Fruit fly (Drosophila melanogaster): ENCODE data around the gene cv.

cv gene

DNA sequence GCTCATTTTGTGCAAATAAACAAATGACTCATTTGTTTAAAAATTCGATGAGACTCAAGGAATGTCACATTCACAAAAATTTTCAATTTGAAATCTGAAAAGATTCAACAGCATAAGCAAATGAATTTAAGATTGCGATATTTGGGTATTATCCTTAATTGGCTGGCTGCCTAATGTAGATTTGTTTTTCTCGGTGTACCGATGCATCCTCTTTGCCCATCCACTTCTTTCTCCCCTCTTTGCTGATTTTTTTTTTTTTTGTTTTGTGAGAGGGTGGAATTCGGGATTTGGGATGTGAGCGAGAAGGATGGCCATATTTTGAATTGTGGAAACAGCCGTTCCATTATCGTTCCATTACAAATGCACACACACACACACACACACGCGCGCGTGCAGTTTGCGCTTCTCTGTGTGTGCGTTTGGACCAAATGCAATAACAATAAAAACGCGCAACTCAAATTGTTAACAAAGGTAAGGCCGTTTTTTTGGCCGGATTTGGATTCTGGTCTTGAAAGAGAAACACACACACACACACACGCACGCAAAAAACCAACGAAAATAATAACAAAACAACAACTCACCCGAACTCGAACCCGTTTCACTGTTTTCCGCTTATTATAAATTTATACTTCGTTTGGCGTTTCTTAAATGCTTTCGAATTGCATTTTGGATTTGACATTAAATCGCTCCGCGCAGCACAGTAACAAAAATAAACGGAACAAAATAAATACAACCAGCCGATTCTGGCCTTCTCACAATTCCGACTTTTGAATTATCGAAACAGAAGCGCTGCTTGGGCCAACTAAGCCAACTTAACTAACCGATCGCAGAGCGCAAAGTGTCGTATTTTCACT, 10.5 kb upstream of the cv start:
- TF ChIP-seq CTCF (optimal IDR thresholded peaks at IDR 0.05) (no peak), CG8478 (optimal IDR thresholded peaks at IDR 0.05) (no peak)

DNA sequence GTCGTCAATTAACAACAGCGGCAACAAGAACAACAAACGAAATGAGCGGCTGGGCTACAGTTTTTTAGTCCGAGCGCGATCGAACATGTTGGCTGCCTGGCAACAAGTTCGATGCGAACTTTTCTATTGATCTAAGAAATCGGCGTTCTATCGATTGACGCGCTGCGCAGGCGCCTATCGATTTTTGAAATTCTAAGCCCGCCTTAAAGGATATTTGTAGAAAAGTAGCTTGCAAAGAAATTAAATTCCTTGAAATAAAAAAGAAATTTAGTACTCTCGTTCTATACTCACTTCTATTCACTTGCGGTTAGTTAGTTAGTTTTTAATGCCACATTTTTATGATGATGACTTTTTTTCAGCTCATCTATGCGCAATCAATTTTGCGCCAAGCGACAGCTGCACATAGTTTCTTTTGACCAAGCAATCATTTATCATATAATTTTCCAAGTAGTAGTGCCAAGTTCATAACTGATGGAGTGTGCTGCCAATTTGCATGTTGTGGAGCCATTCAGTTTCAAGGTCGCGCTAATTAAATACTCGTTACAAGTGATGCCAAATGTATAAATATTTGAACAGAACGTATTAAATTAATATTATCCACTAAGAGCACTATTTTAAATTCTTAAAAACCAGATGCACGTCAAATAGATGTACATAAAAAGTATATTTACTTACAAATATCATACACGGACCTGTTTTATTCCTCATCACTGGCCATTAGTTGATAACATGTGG, 9.7 kb upstream of the cv start, which contains the start of the genes Tre1 and Gr5a:
Gene Tre1 (minus strand): TSS at position 45 of the 735 bp plus-strand sequence.
Gene Gr5a (plus strand): TSS at position 685 of the 735 bp plus-strand sequence.
- TF ChIP-seq CTCF (optimal IDR thresholded peaks at IDR 0.05) (no peak), CG8478 (optimal IDR thresholded peaks at IDR 0.05) (no peak)

DNA sequence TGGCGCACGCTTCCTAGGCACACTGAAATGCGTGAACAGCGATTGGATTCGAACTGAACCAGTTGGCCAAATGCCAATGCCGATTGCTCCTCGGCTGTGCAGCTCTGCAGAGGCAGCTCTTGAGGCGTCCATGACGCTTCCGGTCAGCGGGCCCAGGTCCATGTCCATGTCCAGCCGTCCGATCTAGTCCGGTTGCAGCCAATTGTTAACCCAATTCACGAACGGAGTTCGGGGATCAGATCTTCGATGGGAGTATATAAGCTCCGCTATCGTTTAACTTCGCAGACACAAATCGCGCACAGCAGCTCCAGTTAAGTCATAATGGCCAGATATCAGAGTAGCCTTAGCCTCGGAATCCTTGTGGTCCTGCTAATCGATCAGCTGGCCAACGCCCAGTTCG, 6.9 kb upstream of the cv start, which contains the start of gene CG42449:
Gene CG42449 (plus strand): TSS at position 301 of the 400 bp plus-strand sequence.
- TF ChIP-seq CG8478 (optimal IDR thresholded peaks at IDR 0.05) (no peak), CTCF (optimal IDR thresholded peaks at IDR 0.05) (no peak)

DNA sequence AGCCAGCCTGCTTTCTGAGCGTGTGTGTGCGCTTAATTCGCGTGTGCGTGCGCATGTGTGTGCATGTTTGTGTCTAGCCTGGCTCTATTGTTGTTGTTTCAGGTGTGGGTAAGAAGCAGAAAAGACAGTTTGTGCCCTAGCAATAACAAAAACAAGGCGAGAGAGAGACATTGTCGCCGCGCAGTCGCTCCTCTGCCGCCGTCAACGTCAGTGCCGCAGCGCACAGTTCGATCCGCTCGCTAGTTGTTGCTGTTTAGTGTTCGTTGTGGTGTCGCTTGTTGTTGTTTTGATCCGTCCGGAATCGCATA, 368 bp downstream of the cv start:
- TF ChIP-seq CTCF (optimal IDR thresholded peaks at IDR 0.05) (no peak), CG8478 (optimal IDR thresholded peaks at IDR 0.05) (no peak)

DNA sequence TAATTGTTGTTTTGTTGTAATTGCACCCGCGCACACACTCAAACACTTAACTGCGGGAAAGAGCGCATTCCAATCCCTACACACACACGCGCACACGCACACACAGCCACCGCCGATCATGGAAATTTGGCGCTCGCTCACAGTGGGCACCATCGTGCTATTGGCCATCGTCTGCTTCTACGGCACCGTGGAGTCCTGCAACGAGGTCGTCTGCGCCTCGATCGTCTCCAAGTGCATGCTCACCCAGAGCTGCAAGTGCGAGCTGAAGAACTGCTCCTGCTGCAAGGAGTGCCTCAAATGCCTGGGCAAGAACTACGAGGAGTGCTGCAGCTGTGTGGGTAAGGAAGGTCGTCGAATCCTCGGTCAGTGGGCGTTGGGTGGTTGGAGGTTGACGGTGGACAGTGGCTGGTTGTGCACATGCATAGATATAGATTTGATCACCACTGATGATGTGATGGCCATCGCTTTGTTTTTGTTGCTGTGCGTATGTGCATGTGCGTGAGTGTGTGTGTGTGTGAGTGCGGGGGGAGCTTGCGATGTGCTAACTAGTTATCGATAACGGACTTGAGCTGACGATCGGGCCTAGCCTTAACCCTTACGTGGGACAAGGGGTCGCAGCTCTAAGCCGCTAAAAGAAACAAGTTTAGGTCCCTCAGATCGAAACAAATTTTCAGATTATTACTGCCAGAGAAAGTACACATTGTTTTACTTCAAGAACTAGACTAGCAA, 1.0 kb downstream of the cv start:
- TF ChIP-seq CTCF (optimal IDR thresholded peaks at IDR 0.05), result no peak
- TF ChIP-seq CG8478 (optimal IDR thresholded peaks at IDR 0.05), result no peak

DNA sequence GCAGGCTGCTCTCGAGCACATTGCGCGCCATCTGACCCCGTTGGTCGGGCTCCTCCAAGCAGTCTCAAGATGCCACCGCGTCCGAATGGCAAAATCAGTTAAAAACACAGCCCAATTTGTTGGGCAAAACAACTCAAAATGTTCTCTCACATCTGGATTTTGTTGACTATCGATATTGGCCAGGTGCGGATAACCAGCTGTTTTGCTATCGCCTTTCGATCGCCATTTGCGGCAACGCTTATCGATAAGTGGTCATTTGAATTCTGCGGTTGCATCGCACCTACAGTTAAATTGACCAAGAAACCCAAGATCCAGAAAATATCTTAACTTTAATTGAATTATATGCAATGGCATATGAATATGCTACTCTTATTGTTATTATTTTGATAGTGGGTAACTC, 5.2 kb downstream of the cv start, which contains the start of gene CG3149:
Gene CG3149 (minus strand): TSS at position 171 of the 400 bp plus-strand sequence.
- TF ChIP-seq CTCF (optimal IDR thresholded peaks at IDR 0.05) (no peak), CG8478 (optimal IDR thresholded peaks at IDR 0.05) (no peak)

DNA sequence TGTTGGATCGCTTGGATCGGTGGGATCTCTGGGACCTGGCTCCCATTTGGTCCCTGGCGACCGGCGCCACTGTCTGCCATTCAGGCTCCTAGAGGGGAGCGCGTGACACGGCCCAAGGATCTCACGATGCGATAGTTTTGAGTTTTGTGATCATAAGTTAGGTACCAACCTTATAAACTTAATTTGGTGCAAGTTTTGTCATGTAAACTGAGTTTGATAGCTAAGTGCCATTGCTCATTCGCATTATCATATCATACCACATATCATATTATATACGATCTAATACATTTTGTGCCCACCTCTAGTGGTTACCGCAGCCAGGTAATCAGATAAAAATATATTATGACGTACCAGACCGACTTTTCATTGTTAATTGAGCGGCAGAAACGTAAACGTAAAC, 6.2 kb downstream of the cv start:
- no peak for TF ChIP-seq CTCF (optimal IDR thresholded peaks at IDR 0.05)

DNA sequence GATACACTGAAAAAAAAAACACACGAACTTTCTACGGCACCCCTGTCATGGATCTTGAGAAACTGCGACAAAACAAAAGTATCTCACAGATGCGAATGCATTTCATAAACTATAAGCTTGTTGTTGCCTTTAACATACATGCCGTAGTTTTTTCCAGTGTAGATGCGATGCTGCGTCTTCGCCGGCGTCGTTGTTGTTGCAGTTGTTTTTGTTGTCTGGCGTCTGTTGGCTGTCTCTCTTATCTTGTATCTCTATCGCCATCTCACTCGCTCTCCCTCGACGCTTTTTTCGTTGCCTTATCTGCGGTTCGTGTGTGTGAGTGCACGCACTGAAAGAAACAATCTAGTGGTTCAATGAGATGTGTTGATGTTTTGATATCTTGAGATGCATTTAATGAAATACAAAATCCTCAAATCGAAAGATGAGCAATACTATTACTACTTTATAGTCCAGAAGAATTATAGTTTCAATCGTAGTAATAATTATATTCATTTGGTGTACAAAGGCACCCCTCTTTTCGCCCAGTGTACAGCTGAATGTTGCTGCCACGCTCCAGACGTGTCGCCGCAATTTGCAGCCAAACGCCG, 6.7 kb downstream of the cv start:
- TF ChIP-seq CG8478 (optimal IDR thresholded peaks at IDR 0.05) (no peak), CTCF (optimal IDR thresholded peaks at IDR 0.05) (no peak)

DNA sequence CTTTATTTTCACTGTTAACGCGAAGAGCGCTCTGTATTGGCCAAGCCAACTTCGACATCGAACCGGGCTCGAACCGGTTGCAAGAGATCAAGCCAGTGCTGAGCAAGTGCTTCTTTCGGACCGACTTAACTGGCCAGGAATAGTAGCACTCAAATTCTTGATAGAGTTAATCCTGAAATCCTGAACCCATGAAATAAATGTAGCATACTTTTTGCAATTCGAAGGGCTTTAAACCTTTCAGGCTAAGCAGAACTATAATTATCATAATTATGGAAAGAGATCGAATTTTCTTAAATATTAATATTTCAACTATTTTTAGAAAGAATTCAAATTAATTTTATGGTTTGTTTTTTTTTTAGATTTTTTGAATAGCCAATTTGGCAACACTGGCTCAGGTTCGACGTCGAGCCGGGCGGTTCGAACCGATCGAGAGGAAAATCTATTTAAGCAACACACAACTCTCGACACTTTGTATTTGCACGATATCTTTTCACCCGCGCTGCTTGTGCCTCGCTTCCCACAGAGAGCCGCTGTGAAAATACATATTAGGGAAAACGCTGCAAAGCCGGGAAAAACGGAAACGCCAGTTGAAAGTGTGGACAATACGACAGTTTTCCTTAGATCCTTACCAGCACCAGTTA, 8.4 kb downstream of the cv start, which contains the start of gene AdamTS-B:
Gene AdamTS-B (plus strand): TSS at position 471 of the 641 bp plus-strand sequence.
- no peak for TF ChIP-seq CTCF (optimal IDR thresholded peaks at IDR 0.05)
- TF ChIP-seq CG8478 (optimal IDR thresholded peaks at IDR 0.05), result no peak

DNA sequence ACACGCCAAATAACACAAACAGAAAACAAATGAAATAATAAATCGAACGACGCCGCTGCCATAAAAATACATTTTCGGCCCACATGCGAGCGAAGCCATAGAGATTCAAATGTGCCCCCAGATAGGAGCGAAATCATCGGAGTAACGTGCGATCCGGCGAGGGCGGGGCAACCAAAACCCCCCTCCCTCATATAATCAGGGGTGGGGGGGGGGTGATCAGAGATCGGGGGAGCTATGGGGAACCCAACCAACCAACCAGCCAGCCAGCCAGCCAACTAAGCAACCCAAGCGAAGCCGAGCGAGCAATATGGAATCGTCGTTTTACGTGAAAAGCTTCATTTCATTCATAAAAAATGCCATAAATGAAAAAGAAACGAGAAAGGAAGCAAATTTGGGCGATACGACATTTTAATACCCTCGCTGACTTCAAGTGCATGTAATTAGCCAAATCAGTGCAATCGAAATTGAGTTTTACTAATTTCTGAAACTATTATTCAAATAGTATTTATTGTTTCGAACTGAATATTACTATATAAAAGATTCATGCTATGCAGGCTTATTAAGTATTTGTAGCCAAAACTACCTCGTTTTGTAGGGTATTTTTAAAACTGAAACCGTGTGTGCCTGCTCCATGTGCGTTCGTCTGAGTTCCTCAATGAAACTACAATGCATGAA, 10.2 kb downstream of the cv start:
- no peak for TF ChIP-seq CG8478 (optimal IDR thresholded peaks at IDR 0.05)
- TF ChIP-seq CTCF (optimal IDR thresholded peaks at IDR 0.05), result no peak

DNA sequence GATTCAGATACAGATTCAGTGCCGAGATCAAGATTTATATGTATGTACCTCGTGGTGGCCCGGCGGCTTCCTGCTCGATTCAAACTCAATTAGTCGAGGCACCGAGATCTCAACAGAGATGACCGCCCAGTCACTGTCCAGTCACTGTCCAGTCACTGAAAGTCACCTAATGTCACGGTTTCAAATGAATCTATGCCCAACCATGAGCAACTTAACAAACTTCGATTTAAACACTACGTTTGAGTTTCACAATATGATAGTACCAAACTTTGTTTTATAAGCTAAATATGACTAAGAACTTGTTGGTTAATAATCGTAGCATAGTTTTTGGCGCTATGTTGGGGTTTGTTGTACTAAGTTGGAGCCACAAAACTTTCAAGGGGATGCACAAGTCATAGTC, 15.3 kb downstream of the cv start:
- TF ChIP-seq CG8478 (optimal IDR thresholded peaks at IDR 0.05) (no peak), CTCF (optimal IDR thresholded peaks at IDR 0.05) (no peak)

DNA sequence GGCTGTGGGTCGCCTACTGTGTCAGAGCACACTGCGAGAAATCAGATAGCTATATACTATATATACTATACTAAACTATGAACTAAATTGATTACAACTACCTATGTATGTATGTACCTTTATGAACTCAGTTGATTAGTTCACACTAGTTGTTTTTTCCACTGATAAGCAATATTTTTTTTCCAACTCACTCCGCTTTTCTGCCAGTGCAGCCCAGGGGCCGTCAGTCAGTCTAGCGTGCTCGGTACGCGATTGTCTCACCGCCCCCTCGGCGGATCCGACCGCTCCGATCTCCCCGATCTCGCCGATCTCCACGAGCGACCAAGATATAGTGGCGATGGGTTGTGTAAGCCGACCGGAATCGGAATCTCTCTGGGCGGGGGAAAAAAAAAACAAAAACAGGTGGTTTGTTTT, 16.1 kb downstream of the cv start:
- no peak for TF ChIP-seq CG8478 (optimal IDR thresholded peaks at IDR 0.05)

DNA sequence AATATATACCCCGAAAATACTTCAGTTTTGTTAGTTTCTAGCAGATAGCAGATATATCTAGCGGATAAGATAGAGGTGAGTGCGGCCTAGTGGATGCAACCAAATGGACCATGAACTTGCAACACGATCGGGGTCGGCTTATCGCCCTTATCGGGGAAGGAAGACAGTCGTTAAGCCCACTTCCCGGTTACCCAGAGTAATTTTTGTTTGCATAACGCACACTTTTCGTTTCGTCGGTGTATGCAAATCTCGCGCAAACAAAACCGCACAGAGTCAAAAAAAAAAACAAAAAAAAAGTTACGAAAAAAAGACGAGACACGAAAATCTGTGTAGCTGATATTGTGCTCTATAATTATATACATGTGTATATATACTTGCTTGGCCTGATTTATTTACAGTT, 23.2 kb downstream of the cv start:
- TF ChIP-seq CG8478 (optimal IDR thresholded peaks at IDR 0.05) (no peak), CTCF (optimal IDR thresholded peaks at IDR 0.05) (no peak)

DNA sequence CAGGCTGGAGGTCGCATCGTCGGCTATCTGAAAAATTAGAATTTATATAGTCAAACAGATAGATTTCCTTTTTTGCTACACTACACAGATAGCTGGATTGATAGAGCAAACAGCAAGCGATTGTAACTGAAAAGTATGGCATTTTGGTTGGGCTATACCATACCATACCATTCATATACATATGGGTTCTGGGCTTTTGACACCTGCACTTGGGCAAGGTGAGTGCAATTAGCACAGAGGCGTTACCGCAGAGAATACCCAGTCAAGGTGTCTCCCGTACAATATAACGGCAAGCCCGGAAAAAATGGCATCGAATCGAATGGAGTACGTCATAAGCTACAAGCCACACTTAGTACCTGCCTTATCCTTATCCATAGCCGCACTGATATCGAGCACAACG, 25.0 kb downstream of the cv start:
- no peak for TF ChIP-seq CTCF (optimal IDR thresholded peaks at IDR 0.05)
- no peak for TF ChIP-seq CG8478 (optimal IDR thresholded peaks at IDR 0.05)
